Fruit fly (Drosophila melanogaster) S2 (cell line): Measurements from ENCODE around the gene Yp2.

Source experiments
- CG8478 ChIP-seq: fragments of >200 bp; optimal IDR thresholded peaks from 2 replicates; lab custom pipeline; 2018
- CTCF ChIP-seq, 2 experiments: fragments of >200 bp; optimal IDR thresholded peaks; 2 replicates each; lab custom pipeline; 2018

Yp2 gene

DNA sequence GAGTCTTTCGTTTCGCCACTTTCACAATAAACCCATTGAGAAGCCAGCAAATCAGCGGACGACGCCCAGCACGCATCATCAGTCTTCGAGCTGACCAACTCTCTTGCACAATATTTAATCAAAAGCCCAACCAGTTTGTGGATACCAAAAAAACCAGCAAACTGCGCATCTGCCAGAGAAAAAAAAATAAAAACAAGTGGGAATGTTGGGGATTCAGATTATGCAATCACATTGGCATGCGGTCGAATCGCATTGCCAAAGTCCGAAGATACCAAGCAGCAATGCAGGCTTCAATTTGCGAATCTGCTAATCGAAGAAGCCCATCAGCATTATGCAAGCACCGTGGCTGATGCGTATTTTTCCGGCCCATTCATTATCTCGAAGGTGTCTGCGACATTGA, 5.7 kb downstream of the Yp2 start:
- TF ChIP-seq CG8478 (lab: Kevin White, UChicago) (no peak), CTCF (optimal IDR thresholded peaks at IDR 0.05; lab: Kevin White, UChicago) (no peak)

DNA sequence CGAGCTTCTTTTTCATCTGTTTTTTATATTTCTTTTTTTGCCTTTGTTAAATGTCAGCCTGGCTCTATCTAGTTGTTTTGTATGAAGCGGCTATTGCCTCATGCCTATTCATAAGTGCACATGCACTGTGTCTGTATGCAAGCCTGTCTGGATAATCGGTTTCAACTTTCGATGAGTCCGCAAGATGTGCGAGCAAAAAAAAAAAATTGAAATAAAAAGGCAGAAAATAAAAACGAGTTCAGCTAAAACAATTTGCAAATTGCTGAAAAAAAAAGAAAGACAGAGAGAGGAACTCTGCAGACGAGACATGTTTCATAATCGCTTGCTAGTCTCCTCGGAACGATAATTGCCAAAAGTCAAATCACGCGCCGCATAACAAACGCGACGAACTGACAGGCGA, 6.7 kb downstream of the Yp2 start:
- TF ChIP-seq CG8478 (lab: Kevin White, UChicago) (no peak), CTCF (optimal IDR thresholded peaks at IDR 0.05; lab: Kevin White, UChicago) (no peak)

DNA sequence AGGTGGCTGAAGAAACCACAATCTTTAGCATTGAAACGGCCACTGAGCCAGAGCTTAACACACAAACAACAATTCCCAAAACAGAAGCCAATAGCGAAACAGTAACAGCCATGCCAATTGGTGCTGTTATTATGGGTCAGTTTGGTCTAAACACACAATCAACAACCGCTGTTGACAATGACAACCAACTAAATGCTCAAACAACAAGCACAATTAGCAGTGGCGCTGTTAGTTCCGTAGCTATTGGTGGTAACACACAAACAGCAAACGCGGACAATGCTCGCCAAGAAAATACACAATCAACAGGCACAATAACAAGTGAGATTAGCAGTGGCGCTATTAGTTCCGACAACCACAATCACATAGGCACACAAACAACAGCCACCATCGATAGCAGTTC, 8.6 kb downstream of the Yp2 start:
- TF ChIP-seq CG8478 (lab: Kevin White, UChicago) (no peak), CTCF (optimal IDR thresholded peaks at IDR 0.05; lab: Kevin White, UChicago) (no peak)

DNA sequence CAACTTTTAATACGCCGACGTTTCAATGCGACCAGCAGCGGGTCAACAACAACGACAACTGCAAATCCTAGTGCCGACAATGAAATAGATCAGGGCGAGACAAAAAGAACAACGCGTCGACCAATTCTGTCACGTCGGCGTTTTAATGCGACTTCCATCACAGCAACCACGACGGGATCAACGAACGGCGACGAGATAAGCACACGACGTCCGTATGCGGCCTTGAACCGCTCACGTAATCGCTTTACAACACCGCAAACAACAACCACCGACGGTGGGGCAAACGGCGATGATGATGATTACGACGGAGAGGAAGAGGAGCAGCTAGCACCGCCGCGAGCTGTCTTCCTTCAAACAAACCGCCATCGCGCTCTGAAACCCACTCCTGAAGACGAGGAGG, 12.9 kb downstream of the Yp2 start:
- no peak for TF ChIP-seq CTCF (optimal IDR thresholded peaks at IDR 0.05; lab: Kevin White, UChicago)

DNA sequence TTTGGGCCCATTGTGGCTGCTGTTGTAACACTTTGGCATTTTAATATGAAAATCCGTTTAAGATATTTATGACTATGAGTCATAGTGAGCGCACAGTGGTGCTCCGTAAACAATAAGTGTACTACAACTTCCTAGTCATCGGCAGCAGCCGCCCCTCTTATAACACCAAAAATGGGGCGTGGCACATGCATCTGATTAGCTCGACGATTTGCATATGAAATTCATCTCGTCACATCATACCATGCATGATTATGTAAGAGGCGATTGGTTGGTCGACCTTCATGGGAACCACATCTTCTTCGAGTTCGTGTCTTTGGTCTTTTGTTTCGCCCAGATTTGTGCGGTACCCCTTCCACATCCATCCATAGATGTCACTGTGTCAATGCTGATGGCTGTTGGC, 22.7 kb downstream of the Yp2 start:
- TF ChIP-seq CG8478 (lab: Kevin White, UChicago): no peak
- TF ChIP-seq CTCF (optimal IDR thresholded peaks at IDR 0.05; lab: Kevin White, UChicago): no peak

DNA sequence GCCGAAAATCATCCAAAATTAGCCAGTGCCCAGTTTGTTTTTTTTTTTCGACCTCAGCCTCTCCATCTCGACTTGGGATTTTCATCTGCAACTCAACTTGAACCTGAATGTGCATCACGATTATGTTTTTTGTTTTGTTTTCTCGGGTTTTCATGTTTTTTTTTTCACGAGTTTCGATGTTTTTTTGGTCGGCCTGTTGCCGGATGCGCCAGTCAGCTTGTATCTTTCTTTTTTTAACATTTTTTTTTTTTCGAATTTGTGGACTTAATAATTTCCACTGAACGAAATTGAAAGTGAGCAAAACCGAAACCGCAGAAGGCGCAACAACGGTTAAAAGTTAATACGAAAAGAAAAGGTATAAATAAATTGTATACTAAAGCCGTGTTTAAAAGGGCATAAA, 30.6 kb downstream of the Yp2 start:
- no peak for TF ChIP-seq CTCF (optimal IDR thresholded peaks at IDR 0.05; lab: Kevin White, UChicago)

DNA sequence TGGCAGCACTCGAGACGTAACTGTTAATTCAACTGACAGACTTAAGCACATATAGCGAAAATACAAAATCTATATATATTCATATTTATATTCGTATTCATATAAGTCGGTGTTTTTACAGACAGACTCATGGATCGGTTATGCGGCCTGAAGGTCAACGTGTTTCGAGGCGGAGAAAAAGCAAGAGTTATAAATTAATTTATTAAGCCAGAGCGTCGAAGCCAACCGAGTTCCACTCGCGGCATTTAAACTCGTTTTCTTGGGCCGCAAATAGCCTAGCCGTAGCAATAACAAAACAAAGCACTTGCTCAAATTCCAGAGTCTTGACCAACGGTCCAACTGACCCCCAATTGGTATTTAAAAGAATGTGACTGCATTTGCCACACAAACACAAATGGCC, 31.6 kb downstream of the Yp2 start:
- TF ChIP-seq CTCF (optimal IDR thresholded peaks at IDR 0.05; lab: Kevin White, UChicago) (no peak), CG8478 (lab: Kevin White, UChicago) (no peak)

DNA sequence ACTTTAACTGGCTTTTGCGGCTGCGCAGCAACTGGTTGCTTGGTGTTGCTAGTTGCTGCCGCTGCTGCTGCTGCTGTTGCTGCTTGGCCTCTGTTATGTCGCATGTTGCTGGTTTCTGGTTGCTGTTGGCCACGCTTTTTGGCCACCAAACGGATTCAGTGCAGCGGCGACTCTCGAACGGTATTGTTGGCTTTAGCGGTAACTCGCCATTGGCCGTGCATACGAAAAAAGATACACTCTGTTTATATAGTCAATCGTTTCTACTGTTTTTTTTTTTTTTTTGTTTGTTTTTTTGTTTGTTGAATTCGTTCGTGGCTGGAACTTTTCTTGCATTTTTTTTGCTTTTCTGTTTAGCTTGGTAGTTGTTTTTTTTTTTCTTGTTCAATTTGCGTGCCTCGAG, 35.7 kb downstream of the Yp2 start, which contains the start of gene Cht6:
TSS of gene Cht6 (plus strand) at position 122 of the 400 bp plus-strand sequence.
- TF ChIP-seq CTCF (optimal IDR thresholded peaks at IDR 0.05; lab: Kevin White, UChicago) (no peak), CG8478 (lab: Kevin White, UChicago) (no peak)

DNA sequence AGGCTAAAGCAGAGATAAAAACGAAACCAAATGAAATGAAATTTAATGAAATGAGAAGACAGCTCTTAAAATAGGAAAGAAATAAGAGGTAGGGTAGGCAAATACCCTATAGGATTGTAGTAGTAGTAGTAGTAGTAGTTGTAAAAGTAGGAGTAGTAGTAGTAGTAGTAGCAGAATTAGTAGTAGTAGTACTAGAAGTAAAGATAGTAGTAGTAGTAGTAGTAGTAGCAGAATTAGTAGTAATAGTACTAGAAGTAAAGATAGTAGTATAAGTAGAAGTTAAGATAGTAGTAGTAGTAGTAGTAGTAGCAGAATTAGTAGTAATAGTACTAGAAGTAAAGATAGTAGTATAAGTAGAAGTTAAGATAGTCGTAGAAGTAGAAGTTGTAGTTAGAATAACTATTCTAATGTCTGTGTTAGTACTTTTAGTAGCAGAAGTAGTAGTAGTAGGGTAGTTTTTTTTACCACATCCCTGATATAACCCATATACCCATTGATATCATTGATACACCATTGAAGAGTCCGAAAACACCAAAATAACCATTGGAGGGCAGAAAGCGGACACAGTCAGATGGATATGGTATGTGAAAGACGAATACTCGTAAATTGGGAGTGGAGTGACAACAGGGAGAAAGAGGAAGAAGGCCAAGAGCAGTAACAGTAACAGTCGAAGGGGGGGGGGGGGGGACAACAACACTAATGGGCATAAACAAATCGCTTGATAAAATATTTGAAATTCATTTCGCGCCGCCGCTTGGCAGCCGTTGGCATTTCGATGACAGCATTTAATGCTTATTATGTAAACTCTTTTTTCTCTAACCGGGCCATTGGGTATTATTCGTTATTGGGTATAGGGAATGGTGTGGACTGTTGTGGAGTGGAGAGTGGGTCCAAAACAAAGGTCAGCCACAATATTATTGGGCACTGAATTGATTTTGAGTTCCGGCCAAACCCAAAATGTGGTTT, 37.4 kb downstream of the Yp2 start:
- no peak for TF ChIP-seq CTCF (optimal IDR thresholded peaks at IDR 0.05; lab: Kevin White, UChicago)
- no peak for TF ChIP-seq CG8478 (lab: Kevin White, UChicago)

DNA sequence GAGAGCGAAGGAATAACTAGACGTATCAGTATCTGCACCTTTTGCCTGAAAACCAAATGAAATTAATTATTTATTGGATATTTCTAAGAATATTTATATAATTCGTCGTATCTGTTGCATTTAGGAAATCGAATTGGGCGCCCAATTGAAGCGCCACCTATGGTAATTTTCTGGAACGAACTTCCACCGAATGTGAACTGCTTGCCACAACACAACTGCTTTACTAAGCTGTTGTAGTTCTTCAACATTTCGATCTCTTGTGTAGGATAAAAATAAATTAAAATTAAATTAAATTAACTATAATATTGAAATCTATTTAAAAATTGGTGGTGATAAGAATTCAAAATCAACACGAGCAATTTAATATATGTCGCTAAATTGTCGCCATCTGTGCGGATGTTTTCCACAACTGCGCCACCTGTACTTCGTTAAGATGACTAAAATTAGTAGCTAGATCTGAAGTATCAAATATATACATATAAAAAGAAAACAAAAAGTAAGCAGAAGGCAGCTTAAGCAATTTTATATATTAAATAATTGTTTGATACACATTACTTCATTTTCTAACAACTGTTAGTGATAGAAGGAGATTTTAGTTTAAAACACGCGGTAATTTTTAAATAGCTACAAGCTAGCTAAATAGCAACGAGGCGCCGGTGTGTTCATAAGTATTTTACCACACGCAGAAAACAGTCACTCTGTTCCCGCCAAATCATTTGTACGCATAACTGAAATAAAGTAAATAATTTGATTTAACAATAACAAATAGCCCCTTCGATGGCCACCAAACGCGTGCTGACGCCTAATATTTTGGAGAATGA, 42.4 kb downstream of the Yp2 start, which contains the start of gene Dna2:
TSS of gene Dna2 (plus strand) at position 688 of the 821 bp plus-strand sequence.
- TF ChIP-seq CG8478 (lab: Kevin White, UChicago): no peak
- TF ChIP-seq CTCF (optimal IDR thresholded peaks at IDR 0.05; lab: Kevin White, UChicago): peak; percentile 19 to 86

DNA sequence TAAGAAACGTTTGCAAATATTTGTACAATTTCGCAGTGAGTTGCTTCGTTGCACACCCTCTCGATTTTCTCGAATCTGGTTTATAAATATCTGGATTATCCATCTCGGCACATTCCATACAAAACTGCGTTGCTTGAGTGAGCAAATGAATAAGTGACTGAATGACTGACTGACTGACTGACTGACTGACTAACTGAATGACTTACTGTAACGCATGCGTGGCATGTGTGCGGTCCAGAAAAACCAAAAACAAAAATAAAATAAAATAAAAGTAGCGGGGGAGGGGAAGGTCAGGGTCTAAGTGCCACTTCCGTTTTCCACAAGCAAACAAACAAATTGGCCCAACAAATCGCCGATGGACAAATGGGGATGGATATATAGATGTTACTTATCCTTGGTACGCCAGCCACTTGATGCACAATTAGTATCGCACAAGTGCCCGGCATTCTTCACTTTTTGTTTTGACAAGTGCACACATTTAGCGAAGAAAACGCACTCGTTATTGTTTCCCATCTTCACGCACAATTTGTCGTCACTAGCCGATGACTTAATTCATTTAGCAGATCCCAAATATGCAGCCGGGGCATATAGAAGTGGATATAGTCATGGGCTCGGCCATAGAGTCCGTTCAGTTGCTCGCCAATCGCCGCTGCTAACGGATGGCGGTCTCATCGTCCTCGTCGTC, 43.7 kb downstream of the Yp2 start, which contains the start of gene CG33557:
TSS of gene CG33557 (plus strand) at position 635 of the 685 bp plus-strand sequence.
- TF ChIP-seq CTCF (optimal IDR thresholded peaks at IDR 0.05; lab: Kevin White, UChicago) (no peak), CG8478 (lab: Kevin White, UChicago) (no peak)
